Worm (Caenorhabditis elegans): ENCODE results near the gene F54B11.9.
A peak's percentile ranks its signal among the peaks of the same experiment; 100 is the strongest.

The F54B11.9 gene

DNA sequence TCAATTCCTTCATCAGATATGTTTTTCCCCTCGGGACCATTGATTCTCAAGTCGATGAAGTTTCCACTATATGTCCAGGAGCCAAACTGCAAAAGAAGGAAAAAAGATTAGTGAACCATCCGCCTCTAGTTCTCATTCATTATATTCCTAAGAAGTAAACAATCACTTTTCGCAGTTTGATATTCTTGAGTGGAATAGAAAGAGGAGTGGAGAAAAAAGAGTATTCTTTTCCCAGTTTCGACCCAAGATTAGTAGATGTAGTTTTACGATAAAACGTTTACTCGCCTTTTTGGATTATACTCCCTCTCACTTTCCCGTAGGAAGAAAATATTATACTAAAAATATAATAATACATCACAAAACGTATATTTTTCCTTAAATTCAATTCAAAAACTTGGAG, 39.5 kb downstream of the F54B11.9 start:
- TF ChIP-seq aly-1 (tag; optimal IDR thresholded peaks at IDR 0.05), result no peak
- no peak for TF ChIP-seq B0310.2 (tag; optimal IDR thresholded peaks at IDR 0.05)
- no peak for TF ChIP-seq tbx-37 (GFP tag; conservative IDR thresholded peaks at IDR 0.05)
- no peak for TF ChIP-seq hmg-4 (GFP tag; optimal IDR thresholded peaks at IDR 0.05)
- no peak for TF ChIP-seq scrt-1 (GFP tag; IDR thresholded peaks at IDR 0.05)
- no peak for TF ChIP-seq ceh-36 (tag; optimal IDR thresholded peaks at IDR 0.05)
- no peak for TF ChIP-seq ceh-13 (GFP tag; optimal IDR thresholded peaks at IDR 0.05)
- no peak for TF ChIP-seq flt-1 (GFP tag; IDR thresholded peaks at IDR 0.05)
- no peak for TF ChIP-seq ets-7 (tag; optimal IDR thresholded peaks at IDR 0.05)
- no peak for TF ChIP-seq ama-1 (optimal IDR thresholded peaks at IDR 0.05)
- TF ChIP-seq tra-4 (tag; optimal IDR thresholded peaks at IDR 0.05), result no peak
- no peak for TF ChIP-seq tbx-11 (GFP tag; IDR thresholded peaks at IDR 0.05)
- TF ChIP-seq hnd-1 (tag; optimal IDR thresholded peaks at IDR 0.05), result no peak
- no peak for TF ChIP-seq pes-1 (GFP tag; IDR thresholded peaks at IDR 0.05)
- no peak for TF ChIP-seq F13C5.2 (tag; optimal IDR thresholded peaks at IDR 0.05)

DNA sequence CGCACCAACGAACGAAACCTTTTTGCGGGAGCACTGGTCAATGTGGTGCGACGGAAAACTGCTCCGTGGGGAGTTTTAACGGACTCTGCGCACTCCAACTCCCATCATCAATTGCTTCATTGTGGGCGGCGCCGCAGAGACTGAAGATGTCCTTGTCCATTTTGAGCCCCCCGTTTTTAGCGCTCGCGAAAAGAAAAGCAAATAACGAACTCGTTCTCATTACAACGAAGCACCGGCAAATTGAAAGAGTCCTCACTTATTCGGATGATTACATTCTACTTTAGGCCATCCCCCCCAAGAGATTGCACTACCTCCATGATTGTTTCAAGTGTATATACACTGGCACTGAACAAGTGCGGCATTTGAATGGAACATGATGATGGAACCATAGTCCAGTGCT, 41.4 kb downstream of the F54B11.9 start, which contains the start of gene acr-9:
Gene acr-9, minus strand, starts transcription at position 101 of the 400 bp plus-strand sequence.
- TF ChIP-seq ceh-13 (GFP tag; optimal IDR thresholded peaks at IDR 0.05), result no peak
- no peak for TF ChIP-seq hmg-4 (GFP tag; optimal IDR thresholded peaks at IDR 0.05)
- TF ChIP-seq hmbx-1 (tag; optimal IDR thresholded peaks at IDR 0.05), result no peak
- TF ChIP-seq F13C5.2 (tag; optimal IDR thresholded peaks at IDR 0.05), result no peak
- no peak for TF ChIP-seq sea-1 (GFP tag; conservative IDR thresholded peaks at IDR 0.05)
- TF ChIP-seq tbx-37 (GFP tag; conservative IDR thresholded peaks at IDR 0.05), result no peak
- no peak for TF ChIP-seq ama-1 (optimal IDR thresholded peaks at IDR 0.05)
- TF ChIP-seq B0310.2 (tag; optimal IDR thresholded peaks at IDR 0.05), result no peak
- TF ChIP-seq pes-1 (GFP tag; IDR thresholded peaks at IDR 0.05), result no peak
- no peak for TF ChIP-seq scrt-1 (GFP tag; IDR thresholded peaks at IDR 0.05)
- TF ChIP-seq tbx-11 (GFP tag; IDR thresholded peaks at IDR 0.05), result no peak
- no peak for TF ChIP-seq ets-7 (tag; optimal IDR thresholded peaks at IDR 0.05)
- TF ChIP-seq ceh-36 (tag; optimal IDR thresholded peaks at IDR 0.05), result no peak
- TF ChIP-seq hnd-1 (tag; optimal IDR thresholded peaks at IDR 0.05), result no peak
- TF ChIP-seq aly-1 (tag; optimal IDR thresholded peaks at IDR 0.05), result no peak
- no peak for TF ChIP-seq flt-1 (GFP tag; IDR thresholded peaks at IDR 0.05)
- TF ChIP-seq tra-4 (tag; optimal IDR thresholded peaks at IDR 0.05), result no peak

DNA sequence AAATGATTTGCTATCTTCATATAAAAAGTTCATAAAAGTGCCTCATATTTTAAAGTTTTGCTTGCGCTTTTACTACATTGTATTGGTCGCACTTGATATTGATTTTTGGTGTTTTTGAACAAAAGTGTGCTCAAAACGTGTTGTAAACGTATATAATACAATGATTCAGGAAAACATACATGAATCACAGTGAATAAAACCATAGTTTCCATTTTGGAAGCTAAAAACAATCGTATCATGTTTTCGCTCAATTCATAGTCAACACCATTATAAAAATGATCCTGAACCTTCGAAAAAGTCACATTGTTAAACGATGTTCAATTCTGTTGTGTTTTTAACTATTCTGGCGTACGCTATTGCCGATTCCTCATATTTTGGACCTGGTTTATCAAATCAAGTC, 41.9 kb downstream of the F54B11.9 start, which contains the start of gene C40C9.3:
Gene C40C9.3, plus strand, starts transcription at position 301 of the 400 bp plus-strand sequence.
- no peak for TF ChIP-seq sea-1 (GFP tag; conservative IDR thresholded peaks at IDR 0.05)

DNA sequence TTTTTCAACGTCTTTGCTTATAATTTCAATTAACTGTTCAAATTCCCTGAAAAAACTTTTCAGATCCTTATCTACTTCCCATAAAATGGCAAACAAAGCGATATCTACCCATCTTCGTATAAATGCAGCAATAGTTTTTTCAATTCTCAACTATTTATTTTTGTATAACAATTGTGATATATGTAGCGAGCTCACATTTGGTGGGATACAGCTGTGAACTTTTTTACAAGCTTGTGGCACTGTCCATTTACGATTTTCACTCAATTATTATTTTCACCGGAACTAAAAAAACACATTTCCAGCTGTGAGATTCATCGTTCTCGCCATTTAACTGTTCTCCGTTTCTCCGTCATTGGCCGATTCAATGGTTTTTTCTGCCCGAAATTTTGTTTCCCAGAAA, 45.4 kb downstream of the F54B11.9 start, which contains the start of gene C40C9.4:
Gene C40C9.4, plus strand, starts transcription at position 301 of the 400 bp plus-strand sequence.
- TF ChIP-seq flt-1 (GFP tag; IDR thresholded peaks at IDR 0.05) (no peak), hmg-4 (GFP tag; optimal IDR thresholded peaks at IDR 0.05) (no peak), ceh-36 (tag; optimal IDR thresholded peaks at IDR 0.05) (no peak), B0310.2 (tag; optimal IDR thresholded peaks at IDR 0.05) (no peak), pes-1 (GFP tag; IDR thresholded peaks at IDR 0.05) (no peak), F13C5.2 (tag; optimal IDR thresholded peaks at IDR 0.05) (no peak), ama-1 (optimal IDR thresholded peaks at IDR 0.05) (no peak), tbx-11 (GFP tag; IDR thresholded peaks at IDR 0.05) (no peak), tra-4 (tag; optimal IDR thresholded peaks at IDR 0.05) (no peak), sea-1 (GFP tag; conservative IDR thresholded peaks at IDR 0.05) (no peak), ets-7 (tag; optimal IDR thresholded peaks at IDR 0.05) (no peak), hmbx-1 (tag; optimal IDR thresholded peaks at IDR 0.05) (no peak), aly-1 (tag; optimal IDR thresholded peaks at IDR 0.05) (no peak), tbx-37 (GFP tag; conservative IDR thresholded peaks at IDR 0.05) (no peak), hnd-1 (tag; optimal IDR thresholded peaks at IDR 0.05) (no peak), scrt-1 (GFP tag; IDR thresholded peaks at IDR 0.05) (no peak), ceh-13 (GFP tag; optimal IDR thresholded peaks at IDR 0.05) (no peak)

DNA sequence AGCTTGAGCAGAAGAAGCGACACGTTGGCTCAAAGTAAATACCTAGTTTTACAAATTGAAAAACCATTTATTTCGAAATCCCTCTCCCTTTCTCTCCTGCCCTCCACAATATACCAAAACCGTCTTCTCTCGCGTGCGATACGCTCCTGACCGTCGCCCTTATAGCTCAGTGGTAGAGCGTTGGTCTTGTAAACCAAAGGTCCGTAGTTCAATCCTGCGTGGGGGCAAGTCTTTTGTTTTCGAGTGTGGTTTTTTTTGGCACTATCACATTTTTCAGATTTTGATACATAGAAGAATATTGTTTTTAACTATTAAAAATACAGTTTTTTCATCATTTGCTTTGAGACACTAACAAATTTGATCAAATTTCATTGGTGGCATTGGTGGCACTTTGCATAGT, 48.2 kb downstream of the F54B11.9 start:
- peak; percentile 58 for TF ChIP-seq B0310.2 (tag; optimal IDR thresholded peaks at IDR 0.05)
- no peak for TF ChIP-seq F13C5.2 (tag; optimal IDR thresholded peaks at IDR 0.05)
- TF ChIP-seq scrt-1 (GFP tag; IDR thresholded peaks at IDR 0.05), result peak; percentile 80
- peak; percentile 82 for TF ChIP-seq sea-1 (GFP tag; conservative IDR thresholded peaks at IDR 0.05)
- TF ChIP-seq ceh-36 (tag; optimal IDR thresholded peaks at IDR 0.05), result peak; percentile 61
- TF ChIP-seq tra-4 (tag; optimal IDR thresholded peaks at IDR 0.05), result no peak
- peak; percentile 53 for TF ChIP-seq hmg-4 (GFP tag; optimal IDR thresholded peaks at IDR 0.05)
- no peak for TF ChIP-seq ama-1 (optimal IDR thresholded peaks at IDR 0.05)
- TF ChIP-seq hnd-1 (tag; optimal IDR thresholded peaks at IDR 0.05), result peak; percentile 45
- peak; percentile 74 for TF ChIP-seq flt-1 (GFP tag; IDR thresholded peaks at IDR 0.05)
- TF ChIP-seq ceh-13 (GFP tag; optimal IDR thresholded peaks at IDR 0.05), result peak; percentile 8
- TF ChIP-seq ets-7 (tag; optimal IDR thresholded peaks at IDR 0.05), result no peak
- no peak for TF ChIP-seq hmbx-1 (tag; optimal IDR thresholded peaks at IDR 0.05)
- TF ChIP-seq pes-1 (GFP tag; IDR thresholded peaks at IDR 0.05), result peak; percentile 87
- TF ChIP-seq tbx-11 (GFP tag; IDR thresholded peaks at IDR 0.05), result peak; percentile 69; the same call in 1 of the 2 replicates
- peak; percentile 72 for TF ChIP-seq tbx-37 (GFP tag; conservative IDR thresholded peaks at IDR 0.05)
- TF ChIP-seq aly-1 (tag; optimal IDR thresholded peaks at IDR 0.05), result peak; percentile 19

DNA sequence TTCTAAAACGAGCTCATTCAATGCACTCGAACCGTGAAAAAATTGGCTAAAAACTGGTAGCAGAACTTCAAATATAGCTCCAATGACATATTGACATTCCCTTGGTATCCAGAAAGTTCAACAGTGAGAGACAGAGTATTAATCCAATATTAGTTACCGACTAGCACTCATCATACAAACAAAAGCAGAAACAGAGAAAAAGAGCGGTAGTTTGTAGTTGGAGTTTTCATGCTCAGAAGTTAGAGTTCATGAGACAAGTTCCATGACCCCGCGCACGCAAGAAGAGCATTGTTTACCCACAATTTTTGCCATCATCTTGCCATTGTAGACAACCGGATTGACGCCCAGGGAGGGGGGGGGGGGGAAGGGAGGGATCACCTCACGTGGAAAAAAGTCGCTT, 48.9 kb downstream of the F54B11.9 start:
- TF ChIP-seq ceh-13 (GFP tag; optimal IDR thresholded peaks at IDR 0.05) (no peak), scrt-1 (GFP tag; IDR thresholded peaks at IDR 0.05) (no peak), ama-1 (optimal IDR thresholded peaks at IDR 0.05) (no peak), hmbx-1 (tag; optimal IDR thresholded peaks at IDR 0.05) (no peak), pes-1 (GFP tag; IDR thresholded peaks at IDR 0.05) (no peak), aly-1 (tag; optimal IDR thresholded peaks at IDR 0.05) (no peak), sea-1 (GFP tag; conservative IDR thresholded peaks at IDR 0.05) (no peak), F13C5.2 (tag; optimal IDR thresholded peaks at IDR 0.05) (no peak), hnd-1 (tag; optimal IDR thresholded peaks at IDR 0.05) (no peak), ceh-36 (tag; optimal IDR thresholded peaks at IDR 0.05) (no peak), tbx-11 (GFP tag; IDR thresholded peaks at IDR 0.05) (no peak), ets-7 (tag; optimal IDR thresholded peaks at IDR 0.05) (no peak), flt-1 (GFP tag; IDR thresholded peaks at IDR 0.05) (no peak), B0310.2 (tag; optimal IDR thresholded peaks at IDR 0.05) (no peak), tbx-37 (GFP tag; conservative IDR thresholded peaks at IDR 0.05) (no peak), tra-4 (tag; optimal IDR thresholded peaks at IDR 0.05) (no peak), hmg-4 (GFP tag; optimal IDR thresholded peaks at IDR 0.05) (no peak)

DNA sequence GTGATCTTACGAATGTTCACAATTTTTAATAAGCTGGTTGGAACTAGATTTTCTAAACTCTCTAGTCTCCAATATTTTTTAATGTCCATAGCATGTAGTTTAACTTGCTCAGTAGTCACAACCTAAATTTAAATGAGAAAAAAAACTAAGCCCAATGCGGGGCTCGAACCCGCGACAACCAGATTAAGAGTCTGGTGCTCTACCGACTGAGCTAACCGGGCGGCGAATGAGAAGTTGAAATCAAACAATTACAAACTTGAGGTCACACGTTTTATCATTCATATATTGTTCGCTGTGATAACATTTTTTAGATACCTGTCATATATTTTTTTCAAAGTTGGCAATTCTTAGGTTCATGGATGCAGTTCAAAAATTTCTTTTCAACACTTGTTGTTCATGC, 50.4 kb downstream of the F54B11.9 start:
- TF ChIP-seq hmg-4 (GFP tag; optimal IDR thresholded peaks at IDR 0.05) (no peak), flt-1 (GFP tag; IDR thresholded peaks at IDR 0.05) (no peak), ama-1 (optimal IDR thresholded peaks at IDR 0.05) (no peak), ets-7 (tag; optimal IDR thresholded peaks at IDR 0.05) (no peak), pes-1 (GFP tag; IDR thresholded peaks at IDR 0.05) (no peak), ceh-36 (tag; optimal IDR thresholded peaks at IDR 0.05) (no peak), tbx-11 (GFP tag; IDR thresholded peaks at IDR 0.05) (no peak)
